Worm (Caenorhabditis elegans): ENCODE data around the gene F54D10.4.
A peak's percentile ranks its signal among the peaks of the same experiment; 100 is the strongest.

The F54D10.4 gene

DNA sequence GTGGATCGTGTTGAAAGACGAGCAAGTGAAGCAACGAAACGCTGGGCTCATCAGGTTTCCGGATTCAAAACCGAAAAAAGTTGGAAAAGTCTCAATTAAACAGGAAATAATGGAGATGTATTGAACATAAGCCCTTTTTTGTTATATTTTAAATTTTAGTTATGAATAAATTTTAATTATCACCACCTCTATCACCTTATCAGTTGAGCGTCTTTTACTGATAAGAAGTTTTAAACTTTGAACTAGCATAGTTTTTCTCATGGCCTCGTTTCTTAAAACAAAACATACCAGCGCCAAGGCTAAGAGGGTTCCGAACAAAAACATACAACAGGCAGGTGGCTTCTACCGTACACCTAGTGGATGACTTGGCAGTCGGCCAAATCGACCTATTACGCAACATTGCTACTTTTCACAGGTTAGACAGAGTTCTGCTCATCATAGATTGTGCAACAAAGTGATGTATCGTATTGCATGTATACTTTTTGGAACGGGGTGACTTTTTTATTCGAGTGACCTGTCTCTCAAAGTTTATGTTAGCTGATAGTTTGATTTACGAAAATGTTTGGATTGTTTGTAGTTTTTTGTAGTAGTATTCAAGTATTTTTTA is 18.4 kb downstream of the F54D10.4 start:
- TF ChIP-seq hlh-1 (tag; optimal IDR thresholded peaks at IDR 0.05) (no peak), snpc-4 (tag; optimal IDR thresholded peaks at IDR 0.05) (no peak), zip-8 (tag; optimal IDR thresholded peaks at IDR 0.05) (peak; percentile 91), sem-2 (GFP tag; optimal IDR thresholded peaks at IDR 0.05) (no peak), ceh-83 (GFP tag; optimal IDR thresholded peaks at IDR 0.05) (no peak), elt-3 (tag; optimal IDR thresholded peaks at IDR 0.05) (no peak), blmp-1 (tag; optimal IDR thresholded peaks at IDR 0.05) (no peak)

DNA sequence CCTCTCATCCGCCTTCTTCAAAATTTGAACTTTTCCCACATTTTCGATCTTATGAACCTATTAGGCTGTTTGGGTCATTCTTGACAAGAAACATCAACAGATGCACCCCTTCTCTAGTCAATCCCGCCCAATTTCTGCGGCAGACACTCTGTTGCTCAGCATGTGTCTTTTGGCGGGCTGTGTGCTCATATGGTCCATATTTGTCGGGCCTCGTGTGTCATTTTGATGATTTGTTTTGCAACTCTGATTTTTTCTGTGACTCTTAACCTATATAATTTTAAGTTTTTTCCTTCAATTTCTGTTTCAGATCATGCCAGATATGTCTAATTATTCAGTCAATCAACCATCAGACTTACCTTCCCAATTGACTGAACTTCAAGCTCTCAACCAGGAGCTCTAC is 19.7 kb downstream of the F54D10.4 start, which contains the start of gene T24E12.13:
TSS of gene T24E12.13 (plus strand) at position 301 of the 400 bp plus-strand sequence.
- TF ChIP-seq lin-32 (GFP tag; optimal IDR thresholded peaks at IDR 0.05) (no peak), nhr-12 (tag; optimal IDR thresholded peaks at IDR 0.05) (no peak), ztf-11 (tag; optimal IDR thresholded peaks at IDR 0.05) (no peak)

DNA sequence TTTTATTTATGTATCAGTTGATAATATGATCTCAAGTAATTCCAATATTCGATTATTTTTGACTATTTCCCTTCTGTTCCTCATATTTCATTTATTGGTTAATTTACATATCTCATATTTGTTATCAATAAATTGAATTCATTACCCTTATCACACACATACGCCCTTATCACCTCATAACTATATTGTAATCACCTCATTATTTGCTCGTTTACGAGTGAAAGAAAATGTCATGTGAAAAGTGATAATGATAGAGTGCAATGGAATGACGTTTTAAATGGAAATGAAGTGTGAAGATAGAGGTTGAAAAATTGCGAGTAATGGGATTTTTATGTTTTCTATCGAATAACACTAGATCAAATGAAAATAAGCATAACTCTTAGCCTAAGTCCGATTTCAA is 20.3 kb downstream of the F54D10.4 start:
- TF ChIP-seq unc-39 (tag; optimal IDR thresholded peaks at IDR 0.05) (no peak), snpc-4 (tag; optimal IDR thresholded peaks at IDR 0.05) (no peak), ceh-83 (GFP tag; optimal IDR thresholded peaks at IDR 0.05) (no peak), nhr-76 (tag; optimal IDR thresholded peaks at IDR 0.05) (no peak), unc-120 (tag; optimal IDR thresholded peaks at IDR 0.05; ENCODE audit: poor library complexity, severe bottlenecking) (no peak), mep-1 (tag; optimal IDR thresholded peaks at IDR 0.05) (no peak), elt-3 (tag; optimal IDR thresholded peaks at IDR 0.05) (no peak), hlh-1 (tag; optimal IDR thresholded peaks at IDR 0.05) (no peak), drap-1 (GFP tag; optimal IDR thresholded peaks at IDR 0.05) (no peak), ham-2 (GFP tag; optimal IDR thresholded peaks at IDR 0.05) (no peak), nhr-12 (tag; optimal IDR thresholded peaks at IDR 0.05) (no peak)

DNA sequence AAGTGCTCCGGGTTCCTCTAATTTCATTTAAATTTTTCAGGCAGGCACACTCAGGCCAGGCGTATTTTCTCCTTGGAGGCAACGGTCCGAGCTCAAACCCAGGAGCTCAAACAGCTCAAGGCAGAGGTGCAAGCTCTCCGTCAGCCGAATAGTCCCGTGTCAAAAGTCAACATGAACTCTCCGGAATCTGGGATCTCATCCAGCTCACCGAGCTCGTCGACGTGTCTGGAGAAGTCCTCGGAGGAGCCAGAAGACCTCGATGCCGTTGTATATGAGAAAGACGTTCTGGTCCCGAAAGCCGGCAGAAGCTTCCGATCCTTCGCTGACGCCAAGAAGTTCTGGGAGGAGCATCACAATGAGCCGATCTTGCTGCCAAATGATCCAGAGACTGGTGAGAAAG is 21.1 kb downstream of the F54D10.4 start:
- TF ChIP-seq lin-32 (GFP tag; optimal IDR thresholded peaks at IDR 0.05), result no peak

DNA sequence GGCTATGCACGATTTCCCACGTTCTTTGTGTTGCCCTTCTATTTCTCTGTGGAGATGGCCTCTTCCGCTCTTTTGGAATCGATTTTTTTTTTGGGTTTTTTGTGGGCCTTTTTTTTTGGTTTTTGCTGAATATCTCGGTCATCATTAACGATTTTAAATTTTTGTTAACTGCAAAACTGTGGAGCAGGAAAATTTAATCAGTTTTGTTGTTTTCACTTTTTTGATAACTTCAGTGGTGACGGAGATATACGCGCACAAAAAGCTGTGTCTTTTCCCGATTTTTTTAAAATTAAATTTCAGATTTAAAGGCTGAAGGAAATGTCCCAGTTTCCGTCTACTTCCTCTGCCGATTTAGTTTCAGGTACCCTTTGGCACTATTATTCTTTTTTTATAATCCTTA is 21.6 kb downstream of the F54D10.4 start, which contains the start of gene T24E12.1:
TSS of gene T24E12.1 (plus strand) at position 301 of the 400 bp plus-strand sequence.
- no peak for TF ChIP-seq bed-3 (GFP tag; optimal IDR thresholded peaks at IDR 0.05)
- TF ChIP-seq mls-2 (tag; optimal IDR thresholded peaks at IDR 0.05), result no peak
- TF ChIP-seq pha-4 (tag; optimal IDR thresholded peaks at IDR 0.05), result no peak
- no peak for TF ChIP-seq nhr-237 (tag; optimal IDR thresholded peaks at IDR 0.05)
- TF ChIP-seq drap-1 (GFP tag; optimal IDR thresholded peaks at IDR 0.05), result no peak
- TF ChIP-seq zip-8 (tag; optimal IDR thresholded peaks at IDR 0.05), result no peak
- TF ChIP-seq lin-13 (tag; optimal IDR thresholded peaks at IDR 0.05), result no peak
- no peak for TF ChIP-seq unc-120 (tag; optimal IDR thresholded peaks at IDR 0.05; ENCODE audit: poor library complexity, severe bottlenecking)
- no peak for TF ChIP-seq ceh-43 (GFP tag; optimal IDR thresholded peaks at IDR 0.05)
- TF ChIP-seq unc-62 (GFP tag; optimal IDR thresholded peaks at IDR 0.05), result no peak
- no peak for TF ChIP-seq hlh-1 (tag; optimal IDR thresholded peaks at IDR 0.05)
- TF ChIP-seq nhr-28 (tag; optimal IDR thresholded peaks at IDR 0.05), result no peak
- no peak for TF ChIP-seq ces-1 (GFP tag; optimal IDR thresholded peaks at IDR 0.05)
- TF ChIP-seq flh-1 (GFP tag; optimal IDR thresholded peaks at IDR 0.05), result no peak
- no peak for TF ChIP-seq nhr-2 (tag; optimal IDR thresholded peaks at IDR 0.05)
- TF ChIP-seq ham-2 (GFP tag; optimal IDR thresholded peaks at IDR 0.05), result no peak
- TF ChIP-seq blmp-1 (tag; optimal IDR thresholded peaks at IDR 0.05), result no peak

DNA sequence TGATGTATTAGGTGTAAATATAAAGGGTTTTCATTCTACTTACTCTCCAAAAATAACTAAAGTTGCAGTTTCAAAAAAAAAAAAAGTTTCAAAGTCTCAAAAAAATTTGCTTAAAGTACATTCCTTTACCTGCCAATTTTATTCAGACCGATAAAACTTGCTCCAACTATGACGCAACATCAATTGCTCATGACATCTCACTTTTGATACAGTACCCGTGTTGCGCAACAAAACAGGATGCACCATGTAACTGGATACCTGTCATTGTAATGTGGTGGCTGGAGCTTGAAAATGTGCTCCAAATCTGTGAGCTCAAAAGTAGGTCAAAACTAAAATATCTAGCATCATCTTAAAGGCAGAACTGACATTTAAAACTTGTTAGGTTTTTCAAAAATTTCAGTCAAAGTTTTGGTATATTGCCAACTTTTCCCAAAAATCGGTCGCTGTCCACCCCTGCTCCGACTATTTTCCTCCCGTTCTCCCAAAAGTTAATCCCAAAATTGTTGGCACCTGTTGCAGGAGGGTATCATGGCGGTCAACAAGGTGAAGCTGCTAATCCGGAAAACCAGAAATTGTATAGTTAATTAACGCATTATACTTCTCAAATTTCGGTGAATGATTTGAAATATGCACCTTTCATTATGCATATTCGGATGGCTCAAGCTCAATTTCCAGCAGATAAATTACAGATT is 24.4 kb downstream of the F54D10.4 start, which contains the start of gene T24E12.2:
TSS of gene T24E12.2 (plus strand) at position 642 of the 692 bp plus-strand sequence.
- TF ChIP-seq zip-8 (tag; optimal IDR thresholded peaks at IDR 0.05) (peak; percentile 99), nhr-28 (tag; optimal IDR thresholded peaks at IDR 0.05) (no peak)

DNA sequence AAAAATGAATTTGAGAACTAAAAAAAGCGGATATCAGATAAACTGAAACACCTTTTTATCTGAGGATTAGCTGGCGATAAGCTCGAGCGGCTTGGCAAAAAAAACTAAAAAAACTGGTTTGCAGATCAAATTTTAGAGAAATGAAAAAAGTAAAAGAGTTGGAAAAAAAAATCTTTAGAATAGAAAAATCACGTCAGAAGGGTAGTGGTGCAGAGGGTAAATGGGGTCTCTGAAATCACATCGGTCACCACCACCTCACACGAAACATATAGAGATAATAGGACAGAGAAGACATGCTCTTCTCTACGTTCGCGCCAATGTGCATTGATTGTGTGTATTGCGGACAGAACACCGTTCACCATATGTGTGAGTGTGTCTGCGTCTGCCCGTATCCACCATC is 25.6 kb downstream of the F54D10.4 start:
- TF ChIP-seq ceh-43 (GFP tag; optimal IDR thresholded peaks at IDR 0.05), result no peak
- no peak for TF ChIP-seq ceh-83 (GFP tag; optimal IDR thresholded peaks at IDR 0.05)
- TF ChIP-seq ztf-11 (tag; optimal IDR thresholded peaks at IDR 0.05), result no peak
- no peak for TF ChIP-seq blmp-1 (tag; optimal IDR thresholded peaks at IDR 0.05)
- no peak for TF ChIP-seq unc-62 (GFP tag; optimal IDR thresholded peaks at IDR 0.05)
- no peak for TF ChIP-seq ceh-39 (tag; optimal IDR thresholded peaks at IDR 0.05)
- TF ChIP-seq nhr-237 (tag; optimal IDR thresholded peaks at IDR 0.05), result no peak
- TF ChIP-seq elt-1 (tag; optimal IDR thresholded peaks at IDR 0.05; ENCODE audit: borderline replicate concordance, insufficient read depth), result no peak
- no peak for TF ChIP-seq sptf-1 (tag; optimal IDR thresholded peaks at IDR 0.05)
- TF ChIP-seq hlh-1 (tag; optimal IDR thresholded peaks at IDR 0.05), result no peak
- no peak for TF ChIP-seq nhr-12 (tag; optimal IDR thresholded peaks at IDR 0.05)
